Fruit fly (Drosophila melanogaster) whole organism, pupa: Measurements from ENCODE around the gene CG6254.

Source experiments
- CG10348 ChIP-seq: fragments of 200-800 bp; sonication (Bioruptor generic); IDR thresholded peaks from 2 replicates; pipeline ENCODE4 v1.3.6; 2022; ENCODE audit warnings: missing biosample characterization, missing genetic modification characterization
- CG12605 ChIP-seq: fragments of 200-800 bp; sonication (Bioruptor generic); IDR thresholded peaks from 2 replicates; pipeline ENCODE4 v1.3.6; 2022; ENCODE audit warnings: missing biosample characterization, missing genetic modification characterization
- CG13204 ChIP-seq: fragments of 200-800 bp; sonication (Bioruptor generic); optimal IDR thresholded peaks from 2 replicates; lab custom pipeline; 2018; ENCODE audit warnings: missing biosample characterization, mild to moderate bottlenecking, missing genetic modification characterization, moderate library complexity
- CG14655 ChIP-seq: fragments of 200-800 bp; sonication (Bioruptor generic); optimal IDR thresholded peaks from 3 replicates; lab custom pipeline; 2017; ENCODE audit warnings: mild to moderate bottlenecking, missing biosample characterization, missing genetic modification reagents, missing genetic modification characterization
- CG15710 ChIP-seq: fragments of 200-800 bp; sonication (Bioruptor generic); optimal IDR thresholded peaks from 2 replicates; lab custom pipeline; 2018; ENCODE audit warnings: missing biosample characterization, mild to moderate bottlenecking, missing genetic modification characterization, moderate library complexity
- CG17806 ChIP-seq: fragments of 200-800 bp; sonication (Bioruptor generic); optimal IDR thresholded peaks from 2 replicates; lab custom pipeline; 2018; ENCODE audit warnings: missing biosample characterization, mild to moderate bottlenecking, missing genetic modification characterization, moderate library complexity
- CG32121 ChIP-seq: fragments of 200-800 bp; sonication (Bioruptor generic); IDR thresholded peaks from 2 replicates; pipeline ENCODE4 v1.3.6; 2022; ENCODE audit warnings: missing biosample characterization, missing genetic modification characterization
- CG34367 ChIP-seq: fragments of 200-800 bp; sonication (Bioruptor generic); optimal IDR thresholded peaks from 2 replicates; lab custom pipeline; 2018; ENCODE audit warnings: missing biosample characterization, mild to moderate bottlenecking, missing genetic modification characterization
- CG4496 ChIP-seq: fragments of 200-800 bp; sonication (Bioruptor generic); IDR thresholded peaks from 3 replicates; pipeline ENCODE4 v1.3.6; 2022; ENCODE audit warnings: missing biosample characterization, missing genetic modification characterization
- CG8159 ChIP-seq: fragments of 200-800 bp; sonication (Bioruptor generic); optimal IDR thresholded peaks from 3 replicates; lab custom pipeline; 2018; ENCODE audit warnings: missing biosample characterization, mild to moderate bottlenecking, missing genetic modification characterization, moderate library complexity
- CG8301 ChIP-seq: fragments of 200-800 bp; sonication (Bioruptor generic); optimal IDR thresholded peaks from 2 replicates; lab custom pipeline; 2018; ENCODE audit warnings: missing biosample characterization, mild to moderate bottlenecking, missing genetic modification characterization
- CG9948 ChIP-seq: fragments of 200-800 bp; sonication (Bioruptor generic); optimal IDR thresholded peaks from 2 replicates; lab custom pipeline; 2018; ENCODE audit warnings: missing biosample characterization, mild to moderate bottlenecking, missing genetic modification characterization, moderate library complexity
- D1 ChIP-seq: fragments of 200-800 bp; sonication (Bioruptor generic); optimal IDR thresholded peaks from 2 replicates; lab custom pipeline; 2018; ENCODE audit warnings: missing biosample characterization, mild to moderate bottlenecking, missing genetic modification characterization, moderate library complexity
- EcR ChIP-seq: fragments of 200-800 bp; sonication (Bioruptor generic); optimal IDR thresholded peaks from 3 replicates; lab custom pipeline; 2019; ENCODE audit warnings: missing biosample characterization, missing genetic modification characterization, mild to moderate bottlenecking, moderate library complexity, missing genetic modification reagents
- Ets98B ChIP-seq: fragments of 200-800 bp; sonication (Bioruptor generic); IDR thresholded peaks from 2 replicates; pipeline ENCODE4 v1.3.6; 2022; ENCODE audit warnings: missing biosample characterization, missing genetic modification characterization
- Pif1A ChIP-seq: fragments of 200-800 bp; sonication (Bioruptor generic); optimal IDR thresholded peaks from 3 replicates; lab custom pipeline; 2016; ENCODE audit warnings: missing biosample characterization, missing genetic modification characterization
- Pif1B ChIP-seq: fragments of 200-800 bp; sonication (Bioruptor generic); optimal IDR thresholded peaks from 3 replicates; lab custom pipeline; 2016; ENCODE audit warnings: missing biosample characterization, missing genetic modification characterization
- Snoo ChIP-seq: fragments of 200-800 bp; sonication (Bioruptor generic); optimal IDR thresholded peaks from 3 replicates; lab custom pipeline; 2017; ENCODE audit warnings: missing biosample characterization, mild to moderate bottlenecking, missing genetic modification characterization, inconsistent platforms
- fd96Ca ChIP-seq: fragments of 200-800 bp; sonication (Bioruptor generic); IDR thresholded peaks from 3 replicates; pipeline ENCODE4 v1.3.6; 2022; ENCODE audit warnings: missing biosample characterization, missing genetic modification characterization
- gl ChIP-seq: fragments of 200-800 bp; sonication (Bioruptor generic); optimal IDR thresholded peaks from 2 replicates; lab custom pipeline; 2018; ENCODE audit warnings: missing biosample characterization, mild to moderate bottlenecking, missing genetic modification characterization
- rn ChIP-seq: fragments of 200-800 bp; sonication (Bioruptor generic); IDR thresholded peaks from 2 replicates; pipeline ENCODE4 v1.3.6; 2022; ENCODE audit warnings: missing biosample characterization, missing genetic modification characterization

Gene CG6254

dm6 chr3R:10130975-10131529 lies 30.1 kb downstream of the CG6254 start:
- TF ChIP-seq CG4496 (GFP tag; lab: Robert Waterston, UW) = no peak
- no peak for TF ChIP-seq CG34367 (tag; lab: Kevin White, UChicago)
- no peak for TF ChIP-seq EcR (GFP tag; lab: Kevin White, UChicago)
- no peak for TF ChIP-seq CG17806
- TF ChIP-seq Pif1A = no peak
- no peak for TF ChIP-seq CG10348 (GFP tag; lab: Robert Waterston, UW)
- TF ChIP-seq CG15710 = no peak
- no peak for TF ChIP-seq rn (GFP tag; lab: Robert Waterston, UW)
- TF ChIP-seq CG13204 = no peak
- TF ChIP-seq CG32121 (GFP tag; lab: Robert Waterston, UW) = no peak
- TF ChIP-seq Snoo (tag; lab: Kevin White, UChicago) = no peak
- TF ChIP-seq CG8159 = no peak
- TF ChIP-seq D1 = no peak
- no peak for TF ChIP-seq CG8301 (tag; lab: Kevin White, UChicago)
- no peak for TF ChIP-seq CG12605 (GFP tag; lab: Robert Waterston, UW)
- no peak for TF ChIP-seq gl (tag; lab: Kevin White, UChicago)
- TF ChIP-seq CG9948 (tag; lab: Kevin White, UChicago) = no peak
- TF ChIP-seq, all 21 proteins: peak for 0

DNA sequence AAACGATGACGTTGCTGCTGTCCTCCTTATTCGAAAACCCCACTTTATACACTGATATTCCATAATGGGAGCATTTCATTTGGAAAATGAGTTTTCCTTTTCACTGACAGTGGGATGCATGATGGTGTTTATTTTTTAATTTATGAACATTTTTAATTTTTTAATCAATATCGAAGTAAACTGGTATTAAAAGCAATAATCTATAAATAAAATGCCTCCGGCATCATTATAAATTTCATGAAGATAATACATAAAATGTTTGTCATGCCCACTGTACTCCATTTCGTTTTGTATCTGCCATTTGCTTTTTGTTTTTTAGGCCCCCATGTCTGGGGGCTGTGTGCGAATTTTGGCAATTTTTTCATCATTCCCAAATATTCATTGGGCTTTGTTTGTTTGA lies 31.0 kb downstream of the CG6254 start:
- no peak for TF ChIP-seq D1
- peak; percentile 38; the same call in 1 of the 2 replicates for TF ChIP-seq CG10348 (GFP tag; lab: Robert Waterston, UW)
- peak; percentile 68 for TF ChIP-seq rn (GFP tag; lab: Robert Waterston, UW)
- peak; percentile 45 for TF ChIP-seq CG9948 (tag; lab: Kevin White, UChicago)
- peak; percentile 43 for TF ChIP-seq Snoo (tag; lab: Kevin White, UChicago)
- peak; percentile 43 for TF ChIP-seq Pif1B (GFP tag; lab: Kevin White, UChicago)
- peak; percentile 56 for TF ChIP-seq CG8159
- TF ChIP-seq CG13204 = no peak
- TF ChIP-seq CG34367 (tag; lab: Kevin White, UChicago) = peak; percentile 24
- TF ChIP-seq Pif1A = peak; percentile 61
- peak; percentile 90 for TF ChIP-seq CG32121 (GFP tag; lab: Robert Waterston, UW)
- TF ChIP-seq CG12605 (GFP tag; lab: Robert Waterston, UW) = peak; percentile 70
- TF ChIP-seq CG4496 (GFP tag; lab: Robert Waterston, UW) = peak; percentile 80; the same call in 2 of the 3 replicates
- peak; percentile 40 for TF ChIP-seq CG15710
- peak; percentile 59 for TF ChIP-seq CG14655 (GFP tag; lab: Kevin White, UChicago)
- peak; percentile 64 for TF ChIP-seq CG8301 (tag; lab: Kevin White, UChicago)
- no peak for TF ChIP-seq gl (tag; lab: Kevin White, UChicago)
- TF ChIP-seq Ets98B (GFP tag; lab: Robert Waterston, UW) = peak; percentile 87
- no peak for TF ChIP-seq fd96Ca (GFP tag; lab: Robert Waterston, UW)
- TF ChIP-seq CG17806 = peak; percentile 58
- TF ChIP-seq EcR (GFP tag; lab: Kevin White, UChicago) = no peak

dm6 chr3R:10125477-10125876 lies 35.7 kb downstream of the CG6254 start, which contains the start of gene knk:
knk (minus strand) TSS chr3R:10125664.
- TF ChIP-seq CG8159 (no peak), CG9948 (tag; lab: Kevin White, UChicago) (no peak), CG13204 (no peak), CG10348 (GFP tag; lab: Robert Waterston, UW) (no peak), gl (tag; lab: Kevin White, UChicago) (peak; percentile 11), Snoo (tag; lab: Kevin White, UChicago) (no peak), EcR (GFP tag; lab: Kevin White, UChicago) (peak; percentile 41), CG4496 (GFP tag; lab: Robert Waterston, UW) (0 out of 3 replicates have a peak, but pooled peaks have one; percentile 41), CG17806 (no peak), CG32121 (GFP tag; lab: Robert Waterston, UW) (0 out of 2 replicates have a peak, but pooled peaks have one; percentile 13), D1 (no peak), CG8301 (tag; lab: Kevin White, UChicago) (no peak), CG15710 (no peak), CG34367 (tag; lab: Kevin White, UChicago) (no peak), CG14655 (GFP tag; lab: Kevin White, UChicago) (no peak), Pif1B (GFP tag; lab: Kevin White, UChicago) (peak; percentile 50), Ets98B (GFP tag; lab: Robert Waterston, UW) (peak; percentile 63; the same call in 1 of the 2 replicates), Pif1A (no peak), fd96Ca (GFP tag; lab: Robert Waterston, UW) (peak; percentile 25; the same call in 1 of the 3 replicates), CG12605 (GFP tag; lab: Robert Waterston, UW) (no peak), rn (GFP tag; lab: Robert Waterston, UW) (no peak)

DNA sequence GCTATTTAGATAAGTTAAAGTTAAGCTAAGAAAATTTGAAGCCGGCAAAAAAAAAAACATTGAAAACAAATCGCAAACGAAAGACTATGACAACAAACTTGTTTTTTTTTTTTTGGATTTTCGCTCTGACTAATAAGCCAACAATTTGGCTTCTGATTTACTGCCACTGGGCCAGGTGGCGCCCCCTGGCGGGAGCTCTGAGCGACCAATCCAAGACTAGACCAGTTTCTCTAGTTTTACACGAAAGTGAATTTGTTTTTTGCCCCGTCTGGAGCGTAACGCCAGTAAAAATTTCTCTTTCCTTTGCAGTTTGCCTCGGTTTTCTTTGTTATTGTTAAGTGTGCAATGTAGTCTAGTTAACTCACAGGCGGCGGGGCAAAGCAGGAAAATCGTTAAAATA lies 36.4 kb downstream of the CG6254 start:
- no peak for TF ChIP-seq CG8159
- 0 out of 3 replicates have a peak, but pooled peaks have one; percentile 29 for TF ChIP-seq fd96Ca (GFP tag; lab: Robert Waterston, UW)
- no peak for TF ChIP-seq CG17806
- TF ChIP-seq EcR (GFP tag; lab: Kevin White, UChicago) = no peak
- TF ChIP-seq CG4496 (GFP tag; lab: Robert Waterston, UW) = peak; percentile 41; the same call in 1 of the 3 replicates
- TF ChIP-seq CG14655 (GFP tag; lab: Kevin White, UChicago) = peak; percentile 52
- TF ChIP-seq CG8301 (tag; lab: Kevin White, UChicago) = peak; percentile 45
- no peak for TF ChIP-seq rn (GFP tag; lab: Robert Waterston, UW)
- peak; percentile 42; the same call in 1 of the 2 replicates for TF ChIP-seq Ets98B (GFP tag; lab: Robert Waterston, UW)

DNA sequence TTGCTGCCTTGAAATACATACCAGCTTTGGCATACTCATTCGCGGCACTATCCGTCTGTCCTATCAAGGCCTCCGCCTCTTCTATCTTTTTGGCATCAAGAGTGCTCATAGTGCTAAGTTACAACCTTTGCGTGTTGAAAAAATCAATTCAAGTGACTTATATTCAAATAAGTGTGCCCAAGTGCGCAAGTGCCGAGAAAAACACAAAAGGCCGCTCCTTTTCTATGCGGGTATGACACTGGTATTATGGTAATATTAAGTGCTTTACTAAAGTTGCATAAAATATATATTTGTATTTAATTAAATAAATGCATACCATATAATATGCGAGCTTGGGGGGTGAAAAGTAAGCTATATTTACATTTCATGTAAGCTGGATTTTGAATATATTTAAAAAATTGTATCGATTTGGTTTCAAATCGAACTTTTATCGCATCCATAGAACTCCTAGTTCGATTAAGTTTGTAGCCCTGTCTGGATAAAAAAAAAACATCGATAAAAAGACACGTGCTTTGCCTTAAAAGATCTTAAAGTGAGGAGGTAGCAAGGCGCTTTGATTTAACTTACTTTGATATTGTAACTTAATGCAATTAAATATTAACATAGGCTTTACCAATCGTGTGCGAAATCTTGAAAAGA lies 39.7 kb downstream of the CG6254 start, which contains the start of the genes gammaSnap2 and ATPsynepsilonL:
gammaSnap2 (minus strand) TSS at position 135 of the 639 bp plus-strand sequence.
ATPsynepsilonL (plus strand) TSS at position 508 of the 639 bp plus-strand sequence.
- peak; percentile 18 for TF ChIP-seq CG17806
- no peak for TF ChIP-seq CG8301 (tag; lab: Kevin White, UChicago)
- TF ChIP-seq, all 21 proteins: peak for 1
